Fruit fly (Drosophila melanogaster): ENCODE results near the gene wgn.
A peak's percentile ranks its signal among the peaks of the same experiment; 100 is the strongest.

The wgn gene

DNA sequence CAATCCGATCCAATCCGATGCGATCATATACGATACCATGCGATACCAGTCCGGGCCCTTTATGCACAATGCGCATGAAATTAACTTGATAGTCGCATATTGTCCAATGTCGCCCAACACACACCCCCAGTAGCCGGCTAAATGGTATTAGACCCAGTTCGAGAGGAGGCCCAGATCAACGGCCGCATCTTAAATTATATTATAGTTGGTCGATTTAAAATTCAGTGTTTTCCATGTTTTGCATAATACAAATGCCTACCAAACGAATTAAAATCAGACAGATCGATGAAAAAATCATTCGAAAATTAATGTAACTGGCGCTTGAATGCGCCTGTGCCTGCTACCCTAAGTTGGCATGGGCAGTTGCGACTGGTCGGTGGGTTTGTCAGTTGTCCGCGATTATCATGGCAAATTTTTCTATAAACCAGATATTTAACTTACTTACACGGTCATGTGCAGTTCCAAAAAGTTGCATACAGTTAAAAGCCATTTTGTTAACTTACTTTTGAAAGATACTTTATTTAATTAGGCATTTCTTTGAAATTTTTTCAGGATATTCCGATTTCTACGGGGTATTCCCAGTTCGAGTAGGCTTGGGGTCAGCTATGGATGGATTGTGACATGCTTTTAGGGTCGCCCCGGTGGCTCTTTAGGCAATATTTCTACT is 35.2 kb upstream of the wgn start (continued):
- TF ChIP-seq CG3995 (GFP tag; optimal IDR thresholded peaks at IDR 0.05), result no peak
- TF ChIP-seq CG6272 (GFP tag; IDR thresholded peaks at IDR 0.05), result no peak
- TF ChIP-seq gcm2 (GFP tag; optimal IDR thresholded peaks at IDR 0.05), result no peak
- no peak for TF ChIP-seq fru (optimal IDR thresholded peaks at IDR 0.05)
- TF ChIP-seq CG10274 (GFP tag; optimal IDR thresholded peaks at IDR 0.05), result no peak
- TF ChIP-seq CG9609 (GFP tag; optimal IDR thresholded peaks at IDR 0.05), result no peak
- no peak for TF ChIP-seq CG12104 (GFP tag; optimal IDR thresholded peaks at IDR 0.05)
- peak; percentile 12; the same call in 1 of the 2 replicates for TF ChIP-seq Xrp1 (GFP tag; IDR thresholded peaks at IDR 0.05)
- TF ChIP-seq CG17568 (GFP tag; optimal IDR thresholded peaks at IDR 0.05), result no peak
- TF ChIP-seq Ssrp (tag; optimal IDR thresholded peaks at IDR 0.05), result peak; percentile 40
- no peak for TF ChIP-seq CG32772 (GFP tag; IDR thresholded peaks at IDR 0.05)
- no peak for TF ChIP-seq pita (GFP tag; optimal IDR thresholded peaks at IDR 0.05)
- TF ChIP-seq CG9797 (GFP tag; optimal IDR thresholded peaks at IDR 0.05), result no peak
- TF ChIP-seq odd (GFP tag; optimal IDR thresholded peaks at IDR 0.05), result no peak
- no peak for TF ChIP-seq gfzf (GFP tag; optimal IDR thresholded peaks at IDR 0.05)
- TF ChIP-seq gce (GFP tag; IDR thresholded peaks at IDR 0.05), result no peak
- TF ChIP-seq Oaz (GFP tag; IDR thresholded peaks at IDR 0.05), result no peak
- TF ChIP-seq row (GFP tag; IDR thresholded peaks at IDR 0.05), result peak; percentile 74
- TF ChIP-seq HmgD (GFP tag; optimal IDR thresholded peaks at IDR 0.05), result no peak
- TF ChIP-seq CG11456 (GFP tag; IDR thresholded peaks at IDR 0.05), result no peak
- no peak for TF ChIP-seq CG13296 (GFP tag; optimal IDR thresholded peaks at IDR 0.05)
- TF ChIP-seq Mrtf (GFP tag; IDR thresholded peaks at IDR 0.05), result 0 out of 3 replicates have a peak, but pooled peaks have one; percentile 14
- TF ChIP-seq Hsf (GFP tag; optimal IDR thresholded peaks at IDR 0.05), result no peak
- TF ChIP-seq CG42726 (GFP tag; IDR thresholded peaks at IDR 0.05; ENCODE audit: partially characterized antibody), result no peak
- no peak for TF ChIP-seq CG30020 (tag; optimal IDR thresholded peaks at IDR 0.05)
- TF ChIP-seq CG2199 (GFP tag; IDR thresholded peaks at IDR 0.05), result no peak
- TF ChIP-seq CG12071 (GFP tag; optimal IDR thresholded peaks at IDR 0.05), result no peak
- TF ChIP-seq CG18476 (GFP tag; optimal IDR thresholded peaks at IDR 0.05), result no peak
- peak; percentile 67 for TF ChIP-seq sens (GFP tag)
- no peak for TF ChIP-seq ERR (GFP tag; optimal IDR thresholded peaks at IDR 0.05)
- TF ChIP-seq Chrac-16 (GFP tag; optimal IDR thresholded peaks at IDR 0.05), result no peak
- no peak for TF ChIP-seq CG6654 (GFP tag; optimal IDR thresholded peaks at IDR 0.05)
- no peak for TF ChIP-seq CG1832 (GFP tag; optimal IDR thresholded peaks at IDR 0.05)
- TF ChIP-seq h (optimal IDR thresholded peaks at IDR 0.05), result no peak
- TF ChIP-seq Pdp1 (GFP tag; optimal IDR thresholded peaks at IDR 0.05), result no peak
- peak; percentile 32 for TF ChIP-seq Med (GFP tag)
- TF ChIP-seq lola (GFP tag; optimal IDR thresholded peaks at IDR 0.05), result no peak
- no peak for TF ChIP-seq CG32532 (GFP tag; IDR thresholded peaks at IDR 0.05)
- no peak for TF ChIP-seq ab (GFP tag; optimal IDR thresholded peaks at IDR 0.05)
- no peak for TF ChIP-seq CHES-1-like (GFP tag; optimal IDR thresholded peaks at IDR 0.05)
- TF ChIP-seq CG17612 (GFP tag; IDR thresholded peaks at IDR 0.05), result no peak
- TF ChIP-seq slbo (GFP tag; IDR thresholded peaks at IDR 0.05), result 0 out of 2 replicates have a peak, but pooled peaks have one; percentile 22
- no peak for TF ChIP-seq CG3407 (GFP tag; optimal IDR thresholded peaks at IDR 0.05)
- no peak for TF ChIP-seq CG8924 (tag; optimal IDR thresholded peaks at IDR 0.05)
- TF ChIP-seq seq (GFP tag; IDR thresholded peaks at IDR 0.05), result 0 out of 2 replicates have a peak, but pooled peaks have one; percentile 19
- no peak for TF ChIP-seq CG14860 (GFP tag; IDR thresholded peaks at IDR 0.05; ENCODE audit: partially characterized antibody)
- TF ChIP-seq Awh (GFP tag; IDR thresholded peaks at IDR 0.05), result no peak
- TF ChIP-seq CG17912 (GFP tag; optimal IDR thresholded peaks at IDR 0.05), result no peak
- TF ChIP-seq schlank (tag; optimal IDR thresholded peaks at IDR 0.05), result no peak
- peak; percentile 7 for TF ChIP-seq CG1602 (GFP tag; optimal IDR thresholded peaks at IDR 0.05)
- peak; percentile 34 for TF ChIP-seq grau (tag; optimal IDR thresholded peaks at IDR 0.05)
- peak; percentile 19 for TF ChIP-seq fd96Cb (tag; optimal IDR thresholded peaks at IDR 0.05)
